Worm (Caenorhabditis elegans) whole organism, L1 larva: ENCODE results near the gene F25E5.2.
A peak's percentile ranks its signal among the peaks of the same experiment; 100 is the strongest.

Experiments used
- C16A3.4 ChIP-seq: fragments of 150-350 bp; optimal IDR thresholded peaks from 2 replicates; lab custom pipeline; 2014; ENCODE audit warnings: missing biosample characterization, missing genetic modification characterization
- Y116A8C.19 ChIP-seq: sonication (generic microtip); optimal IDR thresholded peaks from 2 replicates; lab custom pipeline; 2016; ENCODE audit warnings: missing compliant biosample characterization, missing genetic modification characterization, borderline replicate concordance
- aha-1 ChIP-seq: fragments of 150-350 bp; optimal IDR thresholded peaks from 2 replicates; lab custom pipeline; 2014; ENCODE audit warnings: missing biosample characterization, missing genetic modification characterization
- alr-1 ChIP-seq: fragments of 200-800 bp; sonication (Bioruptor generic); optimal IDR thresholded peaks from 2 replicates; lab custom pipeline; 2018; ENCODE audit warnings: borderline replicate concordance, mild to moderate bottlenecking, missing genetic modification characterization, missing compliant biosample characterization
- ceh-63 ChIP-seq: fragments of 200-800 bp; sonication (Bioruptor generic); optimal IDR thresholded peaks from 2 replicates; lab custom pipeline; 2018; ENCODE audit warnings: mild to moderate bottlenecking, missing genetic modification characterization, missing compliant biosample characterization
- dsc-1 ChIP-seq: sonication (generic microtip); optimal IDR thresholded peaks from 2 replicates; lab custom pipeline; 2016; ENCODE audit warnings: mild to moderate bottlenecking, missing genetic modification characterization, missing compliant biosample characterization
- efl-1 ChIP-seq, 4 experiments: fragments of 150-350 bp; optimal IDR thresholded peaks in 3 of 4; peaks in 1 of 4; 1 replicate in 1 of 4; 2 replicates in 3 of 4; lab custom pipeline; 2014; ENCODE audit warnings: missing biosample characterization in 2 of 4, missing genetic modification characterization in 2 of 4, missing genetic modification reagents in 2 of 4
- efl-3 ChIP-seq: fragments of 200-800 bp; sonication (Bioruptor generic); optimal IDR thresholded peaks from 2 replicates; lab custom pipeline; 2018; ENCODE audit warnings: mild to moderate bottlenecking, missing genetic modification characterization, missing compliant biosample characterization
- egl-13 ChIP-seq: sonication (generic microtip); optimal IDR thresholded peaks from 2 replicates; lab custom pipeline; 2016; ENCODE audit warnings: missing genotype, missing genetic modification reagents, missing genetic modification characterization, missing compliant biosample characterization
- egl-27 ChIP-seq, 2 experiments: fragments of 150-350 bp in 1 of 2; sonication (generic microtip); optimal IDR thresholded peaks; 3 replicates each; lab custom pipeline; 2017 to 2018; ENCODE audit warnings: missing biosample characterization in 2 of 2, missing genetic modification characterization in 2 of 2, missing genetic modification reagents in 2 of 2
- elt-3 ChIP-seq, 6 experiments: fragments of 150-350 bp in 1 of 6; sonication (generic microtip); optimal IDR thresholded peaks; 2 replicates each; lab custom pipeline; 2017 to 2018; ENCODE audit warnings: missing biosample characterization in 6 of 6, missing genetic modification characterization in 6 of 6, inconsistent platforms in 1 of 6
- ets-5 ChIP-seq: fragments of 200-800 bp; sonication (Bioruptor generic); IDR thresholded peaks from 2 replicates; pipeline ENCODE4 v1.3.6; 2022; ENCODE audit warnings: missing genetic modification characterization, missing compliant biosample characterization
- fkh-10 ChIP-seq: sonication (generic microtip); optimal IDR thresholded peaks from 2 replicates; lab custom pipeline; 2017; ENCODE audit warnings: missing biosample characterization, missing genetic modification reagents, missing genetic modification characterization
- fos-1 ChIP-seq: fragments of 150-350 bp; optimal IDR thresholded peaks from 2 replicates; lab custom pipeline; 2014; ENCODE audit warnings: missing biosample characterization, missing genetic modification characterization
- grh-1 ChIP-seq: fragments of 200-800 bp; sonication (Bioruptor generic); IDR thresholded peaks from 2 replicates; pipeline ENCODE4 v1.3.6; 2022; ENCODE audit warnings: missing genetic modification reagents, missing genetic modification characterization, missing compliant biosample characterization
- hlh-4 ChIP-seq: sonication (generic microtip); optimal IDR thresholded peaks from 2 replicates; lab custom pipeline; 2016; ENCODE audit warnings: mild to moderate bottlenecking, missing genetic modification characterization, missing compliant biosample characterization
- irx-1 ChIP-seq: sonication (generic microtip); optimal IDR thresholded peaks from 2 replicates; lab custom pipeline; 2016; ENCODE audit warnings: missing genetic modification characterization, missing compliant biosample characterization
- isw-1 ChIP-seq: fragments of 200-800 bp; sonication (Bioruptor generic); IDR thresholded peaks from 2 replicates; pipeline ENCODE4 v1.3.6; 2022; ENCODE audit warnings: missing genetic modification characterization, missing compliant biosample characterization
- jun-1 ChIP-seq: fragments of 150-350 bp; optimal IDR thresholded peaks from 2 replicates; lab custom pipeline; 2014; ENCODE audit warnings: missing biosample characterization, missing genetic modification reagents, missing genetic modification characterization
- lin-13 ChIP-seq: fragments of 150-350 bp; optimal IDR thresholded peaks from 2 replicates; lab custom pipeline; 2014; ENCODE audit warnings: missing biosample characterization, missing genetic modification reagents, missing genetic modification characterization
- lin-15B ChIP-seq: fragments of 150-350 bp; sonication (generic microtip); optimal IDR thresholded peaks from 3 replicates; lab custom pipeline; 2014; ENCODE audit warnings: missing biosample characterization, missing genetic modification characterization
- lin-35 ChIP-seq, 2 experiments: fragments of 150-350 bp; optimal IDR thresholded peaks; 2 replicates each; lab custom pipeline; 2014; ENCODE audit warnings: missing biosample characterization in 2 of 2, missing genetic modification characterization in 2 of 2, missing genetic modification reagents in 2 of 2
- mab-9 ChIP-seq: fragments of 200-800 bp; sonication (Bioruptor generic); IDR thresholded peaks from 2 replicates; pipeline ENCODE4 v1.3.6; 2022; ENCODE audit warnings: missing genetic modification reagents, missing genetic modification characterization, missing compliant biosample characterization
- mdl-1 ChIP-seq, 2 experiments: fragments of 150-350 bp; optimal IDR thresholded peaks; 2 replicates each; lab custom pipeline; 2014 to 2017; ENCODE audit warnings: missing biosample characterization in 2 of 2, missing genetic modification characterization in 2 of 2, inconsistent platforms in 1 of 2
- nhr-12 ChIP-seq: sonication (generic microtip); optimal IDR thresholded peaks from 2 replicates; lab custom pipeline; 2017; ENCODE audit warnings: missing biosample characterization, missing genetic modification characterization
- nhr-237 ChIP-seq: fragments of 150-350 bp; optimal IDR thresholded peaks from 2 replicates; lab custom pipeline; 2014; ENCODE audit warnings: missing biosample characterization, missing genetic modification characterization
- nhr-47 ChIP-seq: sonication (generic microtip); optimal IDR thresholded peaks from 2 replicates; lab custom pipeline; 2016; ENCODE audit warnings: mild to moderate bottlenecking, missing genetic modification characterization, moderate library complexity, missing compliant biosample characterization
- nhr-71 ChIP-seq: sonication (generic microtip); optimal IDR thresholded peaks from 2 replicates; lab custom pipeline; 2016; ENCODE audit warnings: mild to moderate bottlenecking, missing genetic modification characterization, moderate library complexity, missing compliant biosample characterization
- nhr-76 ChIP-seq: sonication (generic microtip); optimal IDR thresholded peaks from 2 replicates; lab custom pipeline; 2017; ENCODE audit warnings: missing biosample characterization, missing genetic modification characterization
- nhr-77 ChIP-seq: fragments of 150-350 bp; optimal IDR thresholded peaks from 2 replicates; lab custom pipeline; 2014; ENCODE audit warnings: missing biosample characterization, missing genetic modification characterization
- nhr-84 ChIP-seq: sonication (generic microtip); optimal IDR thresholded peaks from 2 replicates; lab custom pipeline; 2017; ENCODE audit warnings: missing biosample characterization, missing genetic modification characterization
- nhr-85 ChIP-seq: sonication (generic microtip); peaks from one replicate; lab custom pipeline; 2016; ENCODE audit warnings: missing genetic modification characterization, inconsistent platforms, missing compliant biosample characterization
- pag-3 ChIP-seq: sonication (generic microtip); optimal IDR thresholded peaks from 2 replicates; lab custom pipeline; 2017; ENCODE audit warnings: missing genetic modification characterization, mild to moderate bottlenecking, missing compliant biosample characterization, antibody characterized with exemption, borderline replicate concordance; ENCODE audit not compliant: insufficient read depth
- rnt-1 ChIP-seq: sonication (generic microtip); optimal IDR thresholded peaks from 2 replicates; lab custom pipeline; 2016; ENCODE audit warnings: mild to moderate bottlenecking, missing genetic modification characterization, moderate library complexity, missing compliant biosample characterization
- snpc-4 ChIP-seq: fragments of 150-350 bp; optimal IDR thresholded peaks from 2 replicates; lab custom pipeline; 2014; ENCODE audit warnings: missing biosample characterization, missing genetic modification characterization
- sox-4 ChIP-seq: sonication (generic microtip); optimal IDR thresholded peaks from 2 replicates; lab custom pipeline; 2016; ENCODE audit warnings: missing genetic modification characterization, missing compliant biosample characterization
- unc-30 ChIP-seq: sonication (generic microtip); optimal IDR thresholded peaks from 2 replicates; lab custom pipeline; 2017; ENCODE audit warnings: missing biosample characterization, missing genetic modification characterization
- unc-62 ChIP-seq: fragments of 150-350 bp; optimal IDR thresholded peaks from 2 replicates; lab custom pipeline; 2014; ENCODE audit warnings: missing biosample characterization, missing genetic modification reagents, missing genetic modification characterization
- unc-86 ChIP-seq: sonication (generic microtip); optimal IDR thresholded peaks from 2 replicates; lab custom pipeline; 2016; ENCODE audit warnings: missing genetic modification characterization, missing compliant biosample characterization
- ztf-11 ChIP-seq, 2 experiments: sonication (generic microtip); optimal IDR thresholded peaks; 2 replicates each; lab custom pipeline; 2016 to 2017; ENCODE audit warnings: missing genetic modification characterization in 2 of 2, missing biosample characterization in 1 of 2, missing compliant biosample characterization in 1 of 2

F25E5.2 gene

DNA sequence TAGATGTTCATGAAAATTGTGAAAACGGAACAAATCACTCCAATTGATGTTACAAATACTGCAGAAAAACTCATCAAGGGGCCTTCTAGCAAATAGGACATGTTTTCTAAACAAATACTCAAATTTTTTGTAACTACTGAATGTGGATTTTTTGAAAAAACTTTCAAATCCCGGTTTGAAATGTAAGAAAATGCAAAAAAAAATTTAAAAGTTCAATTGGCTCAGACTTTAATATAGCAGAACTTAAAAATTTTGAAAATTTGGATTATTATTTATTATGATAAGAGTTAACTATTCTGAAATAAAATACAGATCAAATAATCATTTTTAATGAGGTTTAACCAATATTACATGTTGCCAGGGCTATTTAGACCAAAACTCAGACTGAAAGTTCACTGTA is 35.2 kb downstream of the F25E5.2 start, which contains the start of gene srbc-9:
Gene srbc-9 (minus strand): TSS at position 101 of the 400 bp plus-strand sequence.
- no peak for TF ChIP-seq mab-9 (GFP tag; lab: Robert Waterston, UW)
- no peak for TF ChIP-seq alr-1
- no peak for TF ChIP-seq aha-1 (tag; lab: Kevin White, UChicago)
- TF ChIP-seq nhr-84 (tag; lab: Kevin White, UChicago) = no peak
- no peak for TF ChIP-seq lin-15B (tag; lab: Kevin White, UChicago)
- no peak for TF ChIP-seq irx-1 (tag; lab: Kevin White, UChicago)
- no peak for TF ChIP-seq nhr-77
- no peak for TF ChIP-seq ztf-11 (tag; optimal IDR thresholded peaks at IDR 0.05; lab: Kevin White, UChicago)
- TF ChIP-seq nhr-71 = no peak
- no peak for TF ChIP-seq egl-13
- no peak for TF ChIP-seq nhr-76 (tag; lab: Kevin White, UChicago)

DNA sequence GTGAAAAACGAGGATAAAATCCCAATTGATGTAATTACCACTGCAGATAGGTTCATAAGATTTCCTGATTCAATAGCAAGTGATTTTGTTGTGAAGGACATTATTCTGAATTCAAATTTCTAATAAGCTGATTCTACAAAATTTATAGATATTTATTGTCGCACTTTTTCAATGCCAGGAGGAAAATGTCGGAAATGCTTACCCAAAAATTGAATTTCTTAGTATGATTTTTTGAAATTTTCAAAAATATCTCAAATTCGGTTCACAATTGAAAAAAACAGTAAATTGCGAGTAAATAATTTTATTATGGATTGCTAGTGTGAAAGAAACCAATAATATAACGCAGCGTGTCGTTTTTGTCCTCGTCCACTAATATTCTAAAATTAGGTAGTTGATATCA is 37.8 kb downstream of the F25E5.2 start, which contains the start of gene srbc-10:
Gene srbc-10 (minus strand): TSS at position 101 of the 400 bp plus-strand sequence.
- TF ChIP-seq efl-1 (optimal IDR thresholded peaks at IDR 0.05; lab: Kevin White, UChicago) (no peak), efl-1 (GFP tag; optimal IDR thresholded peaks at IDR 0.05 in 1 of 2; lab: Kevin White, UChicago) (peak in 1 of 2 experiments; percentile 55), ets-5 (no peak), nhr-84 (tag; lab: Kevin White, UChicago) (no peak), isw-1 (GFP tag; lab: Robert Waterston, UW) (no peak), efl-3 (GFP tag; lab: Kevin White, UChicago) (no peak), nhr-85 (no peak), unc-62 (GFP tag; lab: Kevin White, UChicago) (no peak)

DNA sequence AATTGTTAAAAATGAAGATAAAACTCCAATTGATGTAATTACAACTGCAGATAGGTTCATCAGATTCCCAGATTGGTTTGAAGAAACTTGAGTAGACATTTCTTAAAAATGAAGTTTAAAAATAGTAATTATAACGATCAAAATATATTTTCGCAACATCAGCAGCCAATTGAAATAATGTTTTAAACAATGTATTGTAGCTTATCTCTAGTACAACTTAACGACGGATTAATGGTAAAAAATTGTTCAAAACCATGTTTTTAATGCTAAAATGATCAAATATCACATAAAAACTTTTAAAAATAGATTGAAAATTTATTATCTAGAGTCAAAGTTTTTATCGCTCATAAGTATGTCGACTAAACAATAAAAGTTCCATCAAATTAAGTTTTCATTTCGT is 40.1 kb downstream of the F25E5.2 start, which contains the start of gene srbc-11:
Gene srbc-11 (minus strand): TSS at position 101 of the 400 bp plus-strand sequence.
- TF ChIP-seq lin-35 (GFP tag; optimal IDR thresholded peaks at IDR 0.05; lab: Kevin White, UChicago) = no peak
- TF ChIP-seq snpc-4 (tag; lab: Kevin White, UChicago) = no peak
- TF ChIP-seq mdl-1 (tag; optimal IDR thresholded peaks at IDR 0.05; lab: Kevin White, UChicago) = no peak
- TF ChIP-seq dsc-1 (tag; lab: Kevin White, UChicago) = no peak
- no peak for TF ChIP-seq lin-15B (tag; lab: Kevin White, UChicago)
- TF ChIP-seq egl-27 (tag; optimal IDR thresholded peaks at IDR 0.05; lab: Kevin White, UChicago) = no peak
- TF ChIP-seq lin-13 (GFP tag; lab: Kevin White, UChicago) = no peak
- TF ChIP-seq nhr-77 = no peak
- TF ChIP-seq fos-1 (tag; lab: Kevin White, UChicago) = no peak
- TF ChIP-seq C16A3.4 (tag; lab: Kevin White, UChicago) = no peak
- no peak for TF ChIP-seq aha-1 (tag; lab: Kevin White, UChicago)
- no peak for TF ChIP-seq efl-1 (optimal IDR thresholded peaks at IDR 0.05; lab: Kevin White, UChicago)
- TF ChIP-seq efl-1 (GFP tag; optimal IDR thresholded peaks at IDR 0.05 in 1 of 2; lab: Kevin White, UChicago) = no peak
- no peak for TF ChIP-seq grh-1 (GFP tag; lab: Robert Waterston, UW)
- TF ChIP-seq nhr-12 (tag; lab: Kevin White, UChicago) = no peak

DNA sequence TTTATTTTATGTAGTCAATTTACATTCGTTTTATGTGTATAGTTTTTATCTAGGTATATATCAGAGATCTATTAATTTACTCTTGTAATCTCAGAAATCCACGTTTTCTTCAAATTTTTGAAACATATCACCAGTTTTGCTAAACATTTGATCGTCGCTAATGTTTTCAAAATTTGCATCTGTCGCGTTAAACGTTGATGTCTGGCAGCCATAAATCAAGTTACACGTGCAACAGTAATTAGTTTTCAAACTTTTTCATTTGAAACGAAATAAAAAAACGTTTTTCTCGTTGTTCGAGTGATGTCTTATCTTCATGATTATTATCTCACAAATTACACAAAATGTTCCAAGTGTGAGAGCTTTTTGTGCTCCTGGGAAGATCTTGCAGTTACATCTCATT is 42.3 kb downstream of the F25E5.2 start, which contains the start of gene srh-79:
Gene srh-79 (plus strand): TSS at position 301 of the 400 bp plus-strand sequence.
- TF ChIP-seq fkh-10 (GFP tag; lab: Kevin White, UChicago) = no peak
- TF ChIP-seq nhr-12 (tag; lab: Kevin White, UChicago) = no peak
- no peak for TF ChIP-seq sox-4 (tag; lab: Kevin White, UChicago)
- no peak for TF ChIP-seq unc-86 (tag; lab: Kevin White, UChicago)
- TF ChIP-seq nhr-77 = no peak
- no peak for TF ChIP-seq Y116A8C.19

DNA sequence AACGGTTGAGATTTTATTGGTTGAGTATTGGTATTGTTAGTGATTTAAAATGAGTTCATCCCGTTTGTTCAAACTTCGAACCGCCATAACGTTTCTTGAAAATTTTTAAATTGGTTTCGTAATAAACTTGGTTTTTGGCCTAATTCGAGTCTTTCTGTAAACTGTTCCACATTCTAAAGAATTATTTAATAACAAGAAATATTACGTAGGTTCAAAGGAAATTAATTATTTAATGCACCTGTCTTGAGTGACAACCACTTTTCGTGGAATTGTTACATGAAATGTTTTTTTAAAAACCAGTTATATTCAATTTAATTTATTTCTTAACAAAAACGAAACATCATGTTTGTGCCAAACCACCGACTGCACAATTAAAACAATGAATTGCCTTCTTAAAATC is 46.1 kb downstream of the F25E5.2 start:
- TF ChIP-seq unc-30 (no peak), nhr-237 (tag; lab: Kevin White, UChicago) (no peak), hlh-4 (tag; lab: Kevin White, UChicago) (peak; percentile 96), pag-3 (tag; lab: Kevin White, UChicago) (no peak), elt-3 (tag; optimal IDR thresholded peaks at IDR 0.05; lab: Kevin White, UChicago) (no peak), efl-3 (GFP tag; lab: Kevin White, UChicago) (no peak), ceh-63 (GFP tag; lab: Kevin White, UChicago) (no peak), lin-15B (tag; lab: Kevin White, UChicago) (no peak), nhr-47 (tag; lab: Kevin White, UChicago) (peak; percentile 25), nhr-71 (peak; percentile 40), jun-1 (no peak), nhr-76 (tag; lab: Kevin White, UChicago) (no peak), fos-1 (tag; lab: Kevin White, UChicago) (no peak), rnt-1 (no peak), nhr-85 (no peak), dsc-1 (tag; lab: Kevin White, UChicago) (no peak)
